Worm (Caenorhabditis elegans) whole organism, L2 larva: ENCODE data around the gene Y43F8B.10.
A peak's percentile ranks its signal among the peaks of the same experiment; 100 is the strongest.

Experiments
- C34F6.9 ChIP-seq: fragments of 150-350 bp; optimal IDR thresholded peaks from 2 replicates; lab custom pipeline; 2014; ENCODE audit warnings: missing biosample characterization, missing genetic modification characterization
- F13H6.1 ChIP-seq: sonication (generic microtip); optimal IDR thresholded peaks from 2 replicates; lab custom pipeline; 2016; ENCODE audit warnings: missing genetic modification characterization, missing compliant biosample characterization
- R02D3.7 ChIP-seq: fragments of 150-350 bp; optimal IDR thresholded peaks from 2 replicates; lab custom pipeline; 2014; ENCODE audit warnings: missing biosample characterization, missing genetic modification characterization
- ZK546.5 ChIP-seq: sonication (generic microtip); optimal IDR thresholded peaks from 2 replicates; lab custom pipeline; 2017; ENCODE audit warnings: missing biosample characterization, missing genetic modification characterization
- alr-1 ChIP-seq: fragments of 150-350 bp; optimal IDR thresholded peaks from 2 replicates; lab custom pipeline; 2014; ENCODE audit warnings: missing biosample characterization, missing genetic modification characterization
- aly-2 ChIP-seq: fragments of 150-350 bp; optimal IDR thresholded peaks from 2 replicates; lab custom pipeline; 2014; ENCODE audit warnings: missing biosample characterization, missing genetic modification characterization
- blmp-1 ChIP-seq: sonication (generic microtip); optimal IDR thresholded peaks from 2 replicates; lab custom pipeline; 2017; ENCODE audit warnings: missing genetic modification characterization, mild to moderate bottlenecking, missing compliant biosample characterization, antibody characterized with exemption, moderate library complexity; ENCODE audit not compliant: insufficient read depth
- ceh-16 ChIP-seq: fragments of 150-350 bp; optimal IDR thresholded peaks from 2 replicates; lab custom pipeline; 2014; ENCODE audit warnings: missing biosample characterization, missing genetic modification characterization
- ceh-82 ChIP-seq: fragments of 150-350 bp; optimal IDR thresholded peaks from 2 replicates; lab custom pipeline; 2014; ENCODE audit warnings: missing biosample characterization, missing genetic modification characterization
- crh-2 ChIP-seq: sonication (generic microtip); optimal IDR thresholded peaks from 2 replicates; lab custom pipeline; 2017; ENCODE audit warnings: missing biosample characterization, missing genetic modification characterization
- egl-27 ChIP-seq: sonication (generic microtip); optimal IDR thresholded peaks from 3 replicates; lab custom pipeline; 2017; ENCODE audit warnings: missing biosample characterization, missing genetic modification reagents, missing genetic modification characterization
- elt-3 ChIP-seq: sonication (generic microtip); optimal IDR thresholded peaks from 2 replicates; lab custom pipeline; 2017; ENCODE audit warnings: missing biosample characterization, missing genetic modification characterization
- fos-1 ChIP-seq: fragments of 150-350 bp; optimal IDR thresholded peaks from 2 replicates; lab custom pipeline; 2014; ENCODE audit warnings: missing biosample characterization, missing genetic modification characterization
- lin-13 ChIP-seq: fragments of 150-350 bp; optimal IDR thresholded peaks from 2 replicates; lab custom pipeline; 2014; ENCODE audit warnings: missing biosample characterization, missing genetic modification reagents, missing genetic modification characterization
- lin-39 ChIP-seq: fragments of 150-350 bp; optimal IDR thresholded peaks from 2 replicates; lab custom pipeline; 2014; ENCODE audit warnings: missing biosample characterization, missing genetic modification reagents, missing genetic modification characterization
- mbf-1 ChIP-seq: sonication (generic microtip); optimal IDR thresholded peaks from 2 replicates; lab custom pipeline; 2017; ENCODE audit warnings: missing biosample characterization, missing genetic modification characterization
- mdl-1 ChIP-seq, 2 experiments: fragments of 150-350 bp in 1 of 2; sonication (generic microtip) in 1 of 2; optimal IDR thresholded peaks; 2 replicates each; lab custom pipeline; 2017; ENCODE audit warnings: missing biosample characterization in 2 of 2, missing genetic modification characterization in 2 of 2
- nhr-11 ChIP-seq: fragments of 150-350 bp; optimal IDR thresholded peaks from 2 replicates; lab custom pipeline; 2014; ENCODE audit warnings: missing biosample characterization, missing genetic modification characterization
- nhr-21 ChIP-seq: fragments of 150-350 bp; optimal IDR thresholded peaks from 2 replicates; lab custom pipeline; 2014; ENCODE audit warnings: missing biosample characterization, missing genetic modification characterization
- nhr-77 ChIP-seq: fragments of 150-350 bp; optimal IDR thresholded peaks from 2 replicates; lab custom pipeline; 2014; ENCODE audit warnings: missing biosample characterization, missing genetic modification characterization
- peb-1 ChIP-seq: fragments of 150-350 bp; optimal IDR thresholded peaks from 2 replicates; lab custom pipeline; 2014; ENCODE audit warnings: missing biosample characterization, missing genetic modification characterization
- sem-4 ChIP-seq: fragments of 150-350 bp; optimal IDR thresholded peaks from 2 replicates; lab custom pipeline; 2014; ENCODE audit warnings: missing biosample characterization, missing genetic modification reagents, missing genetic modification characterization
- skn-1 ChIP-seq: sonication (generic microtip); optimal IDR thresholded peaks from 2 replicates; lab custom pipeline; 2017; ENCODE audit warnings: missing biosample characterization, missing genetic modification characterization
- sma-3 ChIP-seq: sonication (generic microtip); optimal IDR thresholded peaks from 2 replicates; lab custom pipeline; 2016; ENCODE audit warnings: missing genetic modification reagents, missing genetic modification characterization, missing compliant biosample characterization
- sma-9 ChIP-seq, 2 experiments: fragments of 150-350 bp in 1 of 2; sonication (generic microtip) in 1 of 2; optimal IDR thresholded peaks; 2 replicates each; lab custom pipeline; 2014 to 2016; ENCODE audit warnings: missing genetic modification characterization in 2 of 2, mild to moderate bottlenecking in 1 of 2, missing biosample characterization in 1 of 2, missing compliant biosample characterization in 1 of 2, missing genetic modification reagents in 1 of 2, moderate library complexity in 1 of 2
- unc-39 ChIP-seq: fragments of 150-350 bp; optimal IDR thresholded peaks from 2 replicates; lab custom pipeline; 2014; ENCODE audit warnings: missing biosample characterization, missing genetic modification characterization
- zag-1 ChIP-seq: fragments of 150-350 bp; optimal IDR thresholded peaks from 2 replicates; lab custom pipeline; 2014; ENCODE audit warnings: missing biosample characterization, missing genetic modification characterization
- ztf-1 ChIP-seq: fragments of 200-800 bp; sonication (Bioruptor generic); conservative IDR thresholded peaks from 2 replicates; pipeline ENCODE4 v1.3.6; 2022; ENCODE audit warnings: missing genetic modification characterization, missing compliant biosample characterization
- ztf-11 ChIP-seq: sonication (generic microtip); optimal IDR thresholded peaks from 2 replicates; lab custom pipeline; 2017; ENCODE audit warnings: missing biosample characterization, missing genetic modification characterization

Y43F8B.10 gene

DNA sequence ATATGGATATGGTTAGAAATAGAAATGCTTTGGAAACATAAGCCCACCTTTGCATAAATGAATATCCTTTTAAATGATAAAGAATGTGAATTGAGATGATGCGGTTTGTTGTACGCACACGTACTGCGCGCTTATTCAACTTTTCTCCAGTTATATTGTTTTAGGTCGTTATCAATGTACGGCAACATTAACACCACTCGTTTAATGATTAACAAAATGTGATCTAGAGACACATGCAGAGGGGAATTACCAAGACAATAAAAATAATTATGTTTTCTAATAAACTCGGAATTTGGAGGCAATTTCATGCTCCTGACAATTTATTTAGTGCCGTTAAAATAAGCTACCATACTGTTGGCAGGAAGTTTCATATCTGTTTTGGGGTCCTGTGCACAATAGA lies 28.8 kb upstream of the Y43F8B.10 start, which contains the start of gene M04C3.1:
Gene M04C3.1, minus strand, starts transcription at position 164 of the 400 bp plus-strand sequence.
- TF ChIP-seq C34F6.9 (tag; lab: Kevin White, UChicago), result no peak
- no peak for TF ChIP-seq aly-2 (tag; lab: Kevin White, UChicago)
- no peak for TF ChIP-seq ztf-11
- TF ChIP-seq sma-9 (GFP tag; optimal IDR thresholded peaks at IDR 0.05; lab: Kevin White, UChicago), result peak; percentile 34
- no peak for TF ChIP-seq sma-9 (tag; optimal IDR thresholded peaks at IDR 0.05; lab: Kevin White, UChicago)
- no peak for TF ChIP-seq ZK546.5 (tag; lab: Kevin White, UChicago)
- peak; percentile 52 for TF ChIP-seq fos-1 (tag; lab: Kevin White, UChicago)

- TF ChIP-seq nhr-11, result no peak
- no peak for TF ChIP-seq nhr-21 (tag; lab: Kevin White, UChicago)
- TF ChIP-seq, all 48 proteins: peak for 0
These were observed 25.5 kb upstream of the Y43F8B.10 start, which contains the start of gene M04C3.2 for ce11 chrV:19448805-19449204. TSS of gene M04C3.2 (minus strand) at chrV:19448905.

ce11 chrV:19449544-19449943 lies 24.7 kb upstream of the Y43F8B.10 start, which contains the start of gene M04C3.5:
TSS of gene M04C3.5 (plus strand) at chrV:19449733.
- TF ChIP-seq fos-1 (tag; lab: Kevin White, UChicago) (peak; percentile 33), zag-1 (no peak)

- TF ChIP-seq sma-3 (GFP tag; lab: Kevin White, UChicago) (no peak), C34F6.9 (tag; lab: Kevin White, UChicago) (no peak)
These were observed 18.6 kb upstream of the Y43F8B.10 start, which contains the start of the genes Y43F8B.13 and Y43F8B.14 for ce11 chrV:19455650-19456049. TSS of gene Y43F8B.13 (plus strand) at chrV:19455950. TSS of gene Y43F8B.14 (minus strand) at chrV:19455971.

- TF ChIP-seq mdl-1 (tag; optimal IDR thresholded peaks at IDR 0.05; lab: Kevin White, UChicago) (no peak), lin-13 (no peak), crh-2 (tag; lab: Kevin White, UChicago) (no peak), fos-1 (tag; lab: Kevin White, UChicago) (peak; percentile 21)
These were observed 17.1 kb upstream of the Y43F8B.10 start, which contains the start of gene Y43F8B.24 for ce11 chrV:19457120-19457519. TSS of gene Y43F8B.24 (plus strand) at chrV:19457420.

DNA sequence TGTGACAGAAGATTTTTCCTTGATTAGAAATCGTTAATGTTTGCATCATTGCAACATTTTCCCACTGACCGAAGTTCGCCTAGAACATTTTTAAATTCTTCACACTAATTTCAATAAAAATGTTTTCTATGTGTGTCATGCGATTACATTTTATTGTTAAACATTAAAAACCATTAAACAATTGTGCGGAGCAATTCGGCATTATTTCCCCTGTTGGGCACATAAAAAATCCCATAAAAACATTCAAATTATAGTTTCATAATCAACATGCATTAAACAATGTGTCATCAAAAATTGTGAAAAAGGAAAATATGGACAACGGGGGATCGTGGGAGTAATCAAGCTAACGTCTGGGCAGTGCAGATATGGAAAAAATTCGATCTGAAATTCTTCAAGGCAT lies 14.8 kb upstream of the Y43F8B.10 start:
- peak; percentile 18 for TF ChIP-seq fos-1 (tag; lab: Kevin White, UChicago)

DNA sequence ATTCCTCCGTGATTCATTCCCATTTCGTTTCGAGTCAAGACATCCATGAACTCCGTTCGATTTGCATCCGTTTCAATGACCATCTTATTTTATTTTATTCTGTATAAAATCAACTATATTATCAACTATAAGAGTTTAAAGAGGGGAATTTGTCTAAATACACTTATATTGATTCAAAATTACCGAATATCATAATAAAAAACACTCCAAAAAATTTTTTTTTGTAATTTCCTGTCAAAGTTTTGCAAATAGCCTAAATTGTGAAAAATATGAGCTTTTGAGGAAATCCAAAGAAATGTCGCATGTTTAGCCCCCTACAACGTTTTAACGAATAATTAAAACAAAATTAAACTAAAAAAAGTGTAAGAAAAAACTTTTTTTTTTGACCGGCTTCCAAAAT lies 12.2 kb upstream of the Y43F8B.10 start, which contains the start of gene Y43F8B.15:
Gene Y43F8B.15, minus strand, starts transcription at position 101 of the 400 bp plus-strand sequence.
- no peak for TF ChIP-seq mbf-1 (tag; lab: Kevin White, UChicago)
- TF ChIP-seq sem-4 (tag; lab: Kevin White, UChicago), result no peak
- no peak for TF ChIP-seq peb-1 (tag; lab: Kevin White, UChicago)
- no peak for TF ChIP-seq ceh-82 (tag; lab: Kevin White, UChicago)
- TF ChIP-seq ceh-16 (tag; lab: Kevin White, UChicago), result no peak
- no peak for TF ChIP-seq ztf-1 (GFP tag; lab: Robert Waterston, UW)
- no peak for TF ChIP-seq nhr-21 (tag; lab: Kevin White, UChicago)
- TF ChIP-seq skn-1 (tag; lab: Kevin White, UChicago), result no peak
- TF ChIP-seq R02D3.7, result no peak
- TF ChIP-seq F13H6.1 (tag; lab: Kevin White, UChicago), result no peak
- no peak for TF ChIP-seq aly-2 (tag; lab: Kevin White, UChicago)
- no peak for TF ChIP-seq elt-3 (tag; lab: Kevin White, UChicago)
- no peak for TF ChIP-seq alr-1
- TF ChIP-seq zag-1, result no peak
- TF ChIP-seq blmp-1 (tag; lab: Kevin White, UChicago), result no peak
- no peak for TF ChIP-seq unc-39 (tag; lab: Kevin White, UChicago)

- TF ChIP-seq lin-39 (tag; lab: Kevin White, UChicago) (no peak), fos-1 (tag; lab: Kevin White, UChicago) (no peak), sem-4 (tag; lab: Kevin White, UChicago) (no peak), nhr-77 (tag; lab: Kevin White, UChicago) (no peak), skn-1 (tag; lab: Kevin White, UChicago) (no peak), egl-27 (no peak)
These were observed 11.7 kb upstream of the Y43F8B.10 start, which contains the start of gene Y43F8B.25 for ce11 chrV:19462612-19463011. TSS of gene Y43F8B.25 (plus strand) at chrV:19462912.
